Worm (Caenorhabditis elegans) whole organism, midembryonic: ENCODE measurements around the gene arrd-26.

Source experiments
- flt-1 ChIP-seq: fragments of 200-800 bp; sonication (Bioruptor generic); IDR thresholded peaks from 2 replicates; pipeline ENCODE4 v1.3.6; 2022; ENCODE audit warnings: missing genetic modification characterization, missing compliant biosample characterization
- ref-1 ChIP-seq: fragments of 200-800 bp; sonication (Bioruptor generic); conservative IDR thresholded peaks from 2 replicates; pipeline ENCODE4 v1.3.6; 2022; ENCODE audit warnings: missing genetic modification reagents, missing genetic modification characterization, missing compliant biosample characterization
- tab-1 ChIP-seq: fragments of 200-800 bp; sonication (Bioruptor generic); IDR thresholded peaks from 2 replicates; pipeline ENCODE4 v1.3.6; 2022; ENCODE audit warnings: missing genetic modification characterization, missing compliant biosample characterization
- ztf-23 ChIP-seq: fragments of 200-800 bp; sonication (Bioruptor generic); IDR thresholded peaks from 2 replicates; pipeline ENCODE4 v1.3.6; 2022; ENCODE audit warnings: missing genetic modification reagents, missing genetic modification characterization, missing compliant biosample characterization

- TF ChIP-seq ztf-23 (GFP tag; lab: Robert Waterston, UW): no peak
- TF ChIP-seq flt-1 (GFP tag; lab: Robert Waterston, UW): no peak
- no peak for TF ChIP-seq tab-1 (GFP tag; lab: Robert Waterston, UW)
- TF ChIP-seq ref-1 (GFP tag; lab: Robert Waterston, UW): no peak
Measured at ce11 chrIV:2099771-2100170, 33.8 kb downstream of the arrd-26 start, which contains the start of gene C23H5.11.
